Fruit fly (Drosophila melanogaster): ENCODE data around the gene CG11964.

Gene CG11964

dm6 chr3R:8930165-8931063, 14.4 kb downstream of the CG11964 start (continued):
- TF ChIP-seq Sin3A (optimal IDR thresholded peaks at IDR 0.05) (no peak), CG12391 (tag; optimal IDR thresholded peaks at IDR 0.05) (peak; percentile 45), CG12071 (GFP tag; optimal IDR thresholded peaks at IDR 0.05) (no peak), Fer2 (tag; optimal IDR thresholded peaks at IDR 0.05) (peak; percentile 16), GATAe (GFP tag; conservative IDR thresholded peaks at IDR 0.05) (peak; percentile 20), grau (tag; optimal IDR thresholded peaks at IDR 0.05) (peak; percentile 89), org-1 (GFP tag; optimal IDR thresholded peaks at IDR 0.05) (no peak), CG9215 (GFP tag; IDR thresholded peaks at IDR 0.05) (peak; percentile 33), lmd (GFP tag; IDR thresholded peaks at IDR 0.05) (peak; percentile 64; the same call in 1 of the 2 replicates), CG34224 (GFP tag; IDR thresholded peaks at IDR 0.05; ENCODE audit: partially characterized antibody) (no peak), tgo (GFP tag; IDR thresholded peaks at IDR 0.05) (peak; percentile 45; the same call in 2 of the 3 replicates), Mes4 (GFP tag; optimal IDR thresholded peaks at IDR 0.05) (no peak), ttk (GFP tag; IDR thresholded peaks at IDR 0.05) (0 out of 2 replicates have a peak, but pooled peaks have one; percentile 26), CG10366 (GFP tag; IDR thresholded peaks at IDR 0.05) (peak; percentile 42), CG3407 (GFP tag; optimal IDR thresholded peaks at IDR 0.05) (no peak), vfl (GFP tag; optimal IDR thresholded peaks at IDR 0.05) (no peak), D (optimal IDR thresholded peaks at IDR 0.05) (no peak), D (GFP tag; optimal IDR thresholded peaks at IDR 0.05) (no peak), CG8765 (GFP tag; IDR thresholded peaks at IDR 0.05) (no peak), CG13775 (GFP tag; optimal IDR thresholded peaks at IDR 0.05) (peak; percentile 5), Nf-YA (GFP tag; IDR thresholded peaks at IDR 0.05) (no peak), otp (GFP tag; IDR thresholded peaks at IDR 0.05) (0 out of 3 replicates have a peak, but pooled peaks have one; percentile 44), nmo (GFP tag; optimal IDR thresholded peaks at IDR 0.05) (peak; percentile 13), Dbx (GFP tag; IDR thresholded peaks at IDR 0.05) (peak; percentile 59; the same call in 1 of the 3 replicates), Aef1 (GFP tag; IDR thresholded peaks at IDR 0.05) (no peak; the same call in 2 of the 3 replicates), Dip3 (GFP tag; optimal IDR thresholded peaks at IDR 0.05) (peak; percentile 29), sug (tag; optimal IDR thresholded peaks at IDR 0.05) (no peak), CG16813 (GFP tag; IDR thresholded peaks at IDR 0.05; ENCODE audit: partially characterized antibody) (0 out of 3 replicates have a peak, but pooled peaks have one; percentile 20), sens (GFP tag) (peak; percentile 73), CG18262 (tag; optimal IDR thresholded peaks at IDR 0.05) (peak; percentile 31), CG4820 (GFP tag; optimal IDR thresholded peaks at IDR 0.05) (no peak), CG14667 (GFP tag; IDR thresholded peaks at IDR 0.05) (peak; percentile 40; the same call in 1 of the 2 replicates), nerfin-2 (GFP tag; IDR thresholded peaks at IDR 0.05; ENCODE audit: partially characterized antibody) (no peak), shn (GFP tag; optimal IDR thresholded peaks at IDR 0.05) (no peak), E2f2 (GFP tag; IDR thresholded peaks at IDR 0.05) (no peak; the same call in 1 of the 2 replicates), abd-A (tag; optimal IDR thresholded peaks at IDR 0.05) (no peak)

DNA sequence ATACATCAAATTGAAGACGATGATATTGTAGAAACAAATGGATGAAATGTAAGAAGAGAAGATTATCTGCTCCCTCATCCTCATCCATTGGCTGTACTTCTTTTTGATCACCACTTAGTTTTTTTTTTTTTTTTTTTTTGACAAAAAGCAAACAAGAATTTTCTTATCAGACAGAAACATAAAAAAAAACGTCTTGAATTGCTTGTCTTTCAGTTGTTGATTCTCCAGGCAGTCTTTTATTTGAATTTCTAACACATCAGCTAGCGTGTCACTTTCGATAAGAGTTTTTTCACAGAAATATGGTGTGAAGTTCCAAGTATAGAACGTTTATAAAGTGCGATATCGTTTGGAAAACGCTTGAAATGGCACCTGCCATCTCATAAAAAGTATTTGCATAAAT, 15.1 kb downstream of the CG11964 start:
- TF ChIP-seq insv (GFP tag; optimal IDR thresholded peaks at IDR 0.05) (peak in 1 of 2 experiments; percentile 61), CG17359 (tag; optimal IDR thresholded peaks at IDR 0.05) (no peak), Max (GFP tag; optimal IDR thresholded peaks at IDR 0.05) (no peak), pros (GFP tag; optimal IDR thresholded peaks at IDR 0.05) (peak; percentile 68), CG3281 (GFP tag; optimal IDR thresholded peaks at IDR 0.05) (peak; percentile 13), CG11696 (GFP tag; IDR thresholded peaks at IDR 0.05) (0 out of 2 replicates have a peak, but pooled peaks have one; percentile 16), sqz (GFP tag; optimal IDR thresholded peaks at IDR 0.05) (peak; percentile 67)

Data from whole organism, embryonic.